Fruit fly (Drosophila melanogaster) Kc167 (cell line): ENCODE results near the gene gpp.

Source experiments
- Myc ChIP-seq: fragments of >200 bp; optimal IDR thresholded peaks from 2 replicates; lab custom pipeline; 2017; ENCODE audit warnings: missing external identifiers
- Sin3A ChIP-seq: fragments of >200 bp; optimal IDR thresholded peaks from 2 replicates; lab custom pipeline; 2018; ENCODE audit warnings: missing external identifiers
- h ChIP-seq: fragments of >200 bp; optimal IDR thresholded peaks from 3 replicates; lab custom pipeline; 2018; ENCODE audit warnings: missing external identifiers
- insv ChIP-seq: fragments of >200 bp; optimal IDR thresholded peaks from 3 replicates; lab custom pipeline; 2018; ENCODE audit warnings: missing external identifiers
- psq ChIP-seq: fragments of >200 bp; optimal IDR thresholded peaks from 2 replicates; lab custom pipeline; 2017; ENCODE audit warnings: missing external identifiers
- ttk ChIP-seq: sonication (Bioruptor generic); optimal IDR thresholded peaks from 2 replicates; lab custom pipeline; 2017; ENCODE audit warnings: missing external identifiers

Gene gpp

dm6 chr3R:6406566-6407098, at the start of gene gpp:
Gene gpp (plus strand): TSS chr3R:6406855.
- TF ChIP-seq Myc (lab: Kevin White, UChicago) (no peak), psq (lab: Kevin White, UChicago) (peak; percentile 92), h (no peak), insv (lab: Kevin White, UChicago) (no peak), ttk (lab: Kevin White, UChicago) (no peak)

- TF ChIP-seq psq (lab: Kevin White, UChicago): peak; percentile 18
- no peak for TF ChIP-seq ttk (lab: Kevin White, UChicago)
- no peak for TF ChIP-seq Sin3A (lab: Kevin White, UChicago)
These were observed 38.6 kb upstream of the gpp start, which contains the start of gene CG42724 for dm6 chr3R:6368100-6368499. Gene CG42724 (minus strand): TSS chr3R:6368288.

- TF ChIP-seq Myc (lab: Kevin White, UChicago) (no peak), Sin3A (lab: Kevin White, UChicago) (no peak), h (no peak), psq (lab: Kevin White, UChicago) (no peak), ttk (lab: Kevin White, UChicago) (no peak), insv (lab: Kevin White, UChicago) (no peak)
These were observed 38.0 kb upstream of the gpp start, which contains the start of gene CG10286 for dm6 chr3R:6368550-6369238. Gene CG10286 (plus strand): TSS chr3R:6368965.

dm6 chr3R:6373512-6374306, 32.9 kb upstream of the gpp start:
- TF ChIP-seq psq (lab: Kevin White, UChicago): no peak
- TF ChIP-seq Sin3A (lab: Kevin White, UChicago): no peak
- TF ChIP-seq Myc (lab: Kevin White, UChicago): no peak
- no peak for TF ChIP-seq insv (lab: Kevin White, UChicago)
- TF ChIP-seq ttk (lab: Kevin White, UChicago): no peak
- TF ChIP-seq h: no peak

- TF ChIP-seq psq (lab: Kevin White, UChicago) (no peak), ttk (lab: Kevin White, UChicago) (no peak), Myc (lab: Kevin White, UChicago) (no peak), h (no peak), insv (lab: Kevin White, UChicago) (no peak), Sin3A (lab: Kevin White, UChicago) (no peak)
These were observed 32.4 kb upstream of the gpp start, which contains the start of gene CG42564 for dm6 chr3R:6374307-6374574. Gene CG42564 (plus strand): TSS chr3R:6374475.

- TF ChIP-seq insv (lab: Kevin White, UChicago) (no peak), Myc (lab: Kevin White, UChicago) (no peak), psq (lab: Kevin White, UChicago) (no peak), h (no peak), Sin3A (lab: Kevin White, UChicago) (no peak)
These were observed 30.7 kb upstream of the gpp start, which contains the start of gene CRAT for dm6 chr3R:6375944-6376343. Gene CRAT (minus strand): TSS chr3R:6376044.

- no peak for TF ChIP-seq Sin3A (lab: Kevin White, UChicago)
- TF ChIP-seq Myc (lab: Kevin White, UChicago): no peak
- TF ChIP-seq ttk (lab: Kevin White, UChicago): no peak
- no peak for TF ChIP-seq h
- TF ChIP-seq psq (lab: Kevin White, UChicago): no peak
- no peak for TF ChIP-seq insv (lab: Kevin White, UChicago)
These were observed 29.2 kb upstream of the gpp start, which contains the start of gene CG42537 for dm6 chr3R:6377497-6377896. Gene CG42537 (plus strand): TSS chr3R:6377797.

dm6 chr3R:6380129-6380528, 26.5 kb upstream of the gpp start, which contains the start of the genes CG1024 and TfIIFalpha:
Gene CG1024 (minus strand): TSS chr3R:6380328.
Gene TfIIFalpha (plus strand): TSS chr3R:6380467.
- TF ChIP-seq insv (lab: Kevin White, UChicago) (no peak), psq (lab: Kevin White, UChicago) (no peak), ttk (lab: Kevin White, UChicago) (no peak), Sin3A (lab: Kevin White, UChicago) (no peak), Myc (lab: Kevin White, UChicago) (no peak), h (no peak)

- TF ChIP-seq psq (lab: Kevin White, UChicago) (no peak), Sin3A (lab: Kevin White, UChicago) (no peak), insv (lab: Kevin White, UChicago) (no peak), h (no peak), ttk (lab: Kevin White, UChicago) (no peak), Myc (lab: Kevin White, UChicago) (no peak)
These were observed 24.9 kb upstream of the gpp start for dm6 chr3R:6381784-6382183.

dm6 chr3R:6382733-6383465, 23.8 kb upstream of the gpp start, which contains the start of gene gzl:
Gene gzl (plus strand): TSS chr3R:6382914.
- TF ChIP-seq ttk (lab: Kevin White, UChicago) (no peak), Sin3A (lab: Kevin White, UChicago) (no peak), h (no peak), psq (lab: Kevin White, UChicago) (no peak), insv (lab: Kevin White, UChicago) (no peak), Myc (lab: Kevin White, UChicago) (no peak)

- TF ChIP-seq psq (lab: Kevin White, UChicago): no peak
- TF ChIP-seq h: no peak
- no peak for TF ChIP-seq Sin3A (lab: Kevin White, UChicago)
- no peak for TF ChIP-seq Myc (lab: Kevin White, UChicago)
- no peak for TF ChIP-seq insv (lab: Kevin White, UChicago)
- no peak for TF ChIP-seq ttk (lab: Kevin White, UChicago)
These were observed 23.2 kb upstream of the gpp start for dm6 chr3R:6383466-6383769.
